Worm (Caenorhabditis elegans) whole organism, young adult: ENCODE data around the gene pqn-63.
"Not testable (repeated sequence)": the region's sequence is repeated elsewhere in the genome, so short reads cannot be mapped to it uniquely, and the experiment has no call there.

ENCODE experiments used
- B0035.1 ChIP-seq: sonication (generic microtip); optimal IDR thresholded peaks from 2 replicates; lab custom pipeline; 2016; ENCODE audit warnings: missing genetic modification characterization, mild to moderate bottlenecking, missing compliant biosample characterization, missing genotype, missing genetic modification reagents
- F33H1.4 ChIP-seq: fragments of 200-800 bp; sonication (Bioruptor generic); IDR thresholded peaks from 2 replicates; pipeline ENCODE4 v1.3.6; 2022; ENCODE audit warnings: missing genetic modification reagents, missing genetic modification characterization, missing compliant biosample characterization
- K12H6.12 ChIP-seq: fragments of 200-800 bp; sonication (Bioruptor generic); optimal IDR thresholded peaks from 2 replicates; lab custom pipeline; 2018; ENCODE audit warnings: mild to moderate bottlenecking, missing genetic modification characterization, missing compliant biosample characterization
- Y56A3A.18 ChIP-seq: fragments of 200-800 bp; sonication (Bioruptor generic); IDR thresholded peaks from 2 replicates; pipeline ENCODE4 v1.3.6; 2022; ENCODE audit warnings: missing genetic modification reagents, missing genetic modification characterization, missing compliant biosample characterization
- Y95B8A.8 ChIP-seq: fragments of 200-800 bp; sonication (Bioruptor generic); IDR thresholded peaks from 2 replicates; pipeline ENCODE4 v1.3.6; 2022; ENCODE audit warnings: missing genetic modification reagents, missing genetic modification characterization, missing compliant biosample characterization
- attf-3 ChIP-seq: fragments of 200-800 bp; sonication (Bioruptor generic); conservative IDR thresholded peaks from 2 replicates; pipeline ENCODE4 v1.3.6; 2022; ENCODE audit warnings: missing genetic modification reagents, missing genetic modification characterization, missing compliant biosample characterization
- ceh-100 ChIP-seq: fragments of 200-800 bp; sonication (Bioruptor generic); IDR thresholded peaks from 2 replicates; pipeline ENCODE4 v1.3.6; 2022; ENCODE audit warnings: missing genetic modification reagents, missing genetic modification characterization, missing compliant biosample characterization
- gei-17 ChIP-seq: fragments of 200-800 bp; sonication (Bioruptor generic); optimal IDR thresholded peaks from 2 replicates; lab custom pipeline; 2018; ENCODE audit warnings: mild to moderate bottlenecking, missing genetic modification characterization, missing compliant biosample characterization
- lin-40 ChIP-seq: sonication (generic microtip); optimal IDR thresholded peaks from 2 replicates; lab custom pipeline; 2016; ENCODE audit warnings: missing genetic modification characterization, mild to moderate bottlenecking, missing compliant biosample characterization, missing genotype, missing genetic modification reagents
- madf-8 ChIP-seq: fragments of 200-800 bp; sonication (Bioruptor generic); conservative IDR thresholded peaks from 2 replicates; pipeline ENCODE4 v1.3.6; 2022; ENCODE audit warnings: missing genetic modification reagents, missing genetic modification characterization, missing compliant biosample characterization
- unc-62 ChIP-seq: fragments of 150-350 bp; optimal IDR thresholded peaks from 2 replicates; lab custom pipeline; 2014; ENCODE audit warnings: missing biosample characterization, missing genetic modification reagents, missing genetic modification characterization

DNA sequence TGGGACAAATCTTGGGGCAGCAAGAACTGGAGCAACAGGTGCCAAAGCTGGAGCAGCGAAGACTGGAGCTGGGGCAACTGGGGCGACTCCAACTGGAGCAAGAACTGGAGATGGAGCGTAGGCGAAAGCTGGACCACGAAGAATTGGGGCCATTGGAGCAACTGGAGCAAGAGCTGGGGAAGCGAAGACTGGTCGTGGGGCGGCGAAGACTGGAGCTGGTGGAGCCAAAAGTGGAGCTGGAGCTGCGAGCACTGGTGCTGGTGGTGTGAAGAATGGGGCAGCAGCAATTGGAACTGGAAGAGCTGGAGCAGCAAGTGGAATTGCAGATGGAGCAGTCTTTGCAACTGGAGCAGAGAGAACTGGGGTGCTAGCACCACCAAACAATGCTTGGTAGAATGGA, 6.5 kb downstream of the pqn-63 start:
- TF ChIP-seq attf-3 (GFP tag; lab: Robert Waterston, UW); K12H6.12 (tag; lab: Kevin White, UChicago); madf-8 (GFP tag; lab: Robert Waterston, UW); Y56A3A.18 (GFP tag; lab: Robert Waterston, UW); gei-17 (GFP tag; lab: Kevin White, UChicago); F33H1.4 (GFP tag; lab: Robert Waterston, UW); B0035.1; Y95B8A.8 (GFP tag; lab: Robert Waterston, UW); unc-62 (GFP tag; lab: Kevin White, UChicago); lin-40; ceh-100 (GFP tag; lab: Robert Waterston, UW): not testable (repeated sequence)
